Worm (Caenorhabditis elegans) whole organism, L2 larva: ENCODE measurements around the gene hosl-1.

ENCODE experiments used
- C34F6.9 ChIP-seq: fragments of 150-350 bp; optimal IDR thresholded peaks from 2 replicates; lab custom pipeline; 2014; ENCODE audit warnings: missing biosample characterization, missing genetic modification characterization
- R02D3.7 ChIP-seq: fragments of 150-350 bp; optimal IDR thresholded peaks from 2 replicates; lab custom pipeline; 2014; ENCODE audit warnings: missing biosample characterization, missing genetic modification characterization
- Y55F3AM.14 ChIP-seq: fragments of 200-800 bp; sonication (Bioruptor generic); optimal IDR thresholded peaks from 2 replicates; lab custom pipeline; 2018; ENCODE audit warnings: mild to moderate bottlenecking, missing genetic modification characterization, missing compliant biosample characterization
- ZK546.5 ChIP-seq: sonication (generic microtip); optimal IDR thresholded peaks from 2 replicates; lab custom pipeline; 2017; ENCODE audit warnings: missing biosample characterization, missing genetic modification characterization
- alr-1 ChIP-seq: fragments of 150-350 bp; optimal IDR thresholded peaks from 2 replicates; lab custom pipeline; 2014; ENCODE audit warnings: missing biosample characterization, missing genetic modification characterization
- aly-2 ChIP-seq: fragments of 150-350 bp; optimal IDR thresholded peaks from 2 replicates; lab custom pipeline; 2014; ENCODE audit warnings: missing biosample characterization, missing genetic modification characterization
- blmp-1 ChIP-seq: sonication (generic microtip); optimal IDR thresholded peaks from 2 replicates; lab custom pipeline; 2017; ENCODE audit warnings: missing genetic modification characterization, mild to moderate bottlenecking, missing compliant biosample characterization, antibody characterized with exemption, moderate library complexity; ENCODE audit not compliant: insufficient read depth
- ceh-16 ChIP-seq: fragments of 150-350 bp; optimal IDR thresholded peaks from 2 replicates; lab custom pipeline; 2014; ENCODE audit warnings: missing biosample characterization, missing genetic modification characterization
- crh-2 ChIP-seq: sonication (generic microtip); optimal IDR thresholded peaks from 2 replicates; lab custom pipeline; 2017; ENCODE audit warnings: missing biosample characterization, missing genetic modification characterization
- dmd-4 ChIP-seq: sonication (generic microtip); optimal IDR thresholded peaks from 2 replicates; lab custom pipeline; 2017; ENCODE audit warnings: missing biosample characterization, missing genetic modification characterization
- elt-1 ChIP-seq: fragments of 150-350 bp; optimal IDR thresholded peaks from 2 replicates; lab custom pipeline; 2014; ENCODE audit warnings: missing biosample characterization, missing genetic modification characterization
- elt-3 ChIP-seq: sonication (generic microtip); optimal IDR thresholded peaks from 2 replicates; lab custom pipeline; 2017; ENCODE audit warnings: missing biosample characterization, missing genetic modification characterization
- fos-1 ChIP-seq: fragments of 150-350 bp; optimal IDR thresholded peaks from 2 replicates; lab custom pipeline; 2014; ENCODE audit warnings: missing biosample characterization, missing genetic modification characterization
- lin-11 ChIP-seq: fragments of 150-350 bp; sonication (generic microtip); optimal IDR thresholded peaks from 2 replicates; lab custom pipeline; 2014; ENCODE audit warnings: missing biosample characterization, missing genetic modification characterization, inconsistent platforms, mixed read lengths
- lin-39 ChIP-seq: fragments of 150-350 bp; optimal IDR thresholded peaks from 2 replicates; lab custom pipeline; 2014; ENCODE audit warnings: missing biosample characterization, missing genetic modification reagents, missing genetic modification characterization
- lsy-2 ChIP-seq, 2 experiments: fragments of 150-350 bp in 1 of 2; sonication (generic microtip) in 1 of 2; optimal IDR thresholded peaks; 2 replicates each; lab custom pipeline; 2014 to 2017; ENCODE audit warnings: missing biosample characterization in 2 of 2, missing genetic modification characterization in 2 of 2
- mab-5 ChIP-seq: fragments of 150-350 bp; optimal IDR thresholded peaks from 2 replicates; lab custom pipeline; 2014; ENCODE audit warnings: missing biosample characterization, missing genetic modification characterization
- mdl-1 ChIP-seq, 2 experiments: fragments of 150-350 bp in 1 of 2; sonication (generic microtip) in 1 of 2; optimal IDR thresholded peaks; 2 replicates each; lab custom pipeline; 2017; ENCODE audit warnings: missing biosample characterization in 2 of 2, missing genetic modification characterization in 2 of 2
- nhr-10 ChIP-seq: sonication (generic microtip); optimal IDR thresholded peaks from 2 replicates; lab custom pipeline; 2017; ENCODE audit warnings: missing biosample characterization, missing genetic modification characterization
- nhr-129 ChIP-seq: fragments of 150-350 bp; optimal IDR thresholded peaks from 2 replicates; lab custom pipeline; 2014; ENCODE audit warnings: missing biosample characterization, missing genetic modification characterization
- nhr-21 ChIP-seq: fragments of 150-350 bp; optimal IDR thresholded peaks from 2 replicates; lab custom pipeline; 2014; ENCODE audit warnings: missing biosample characterization, missing genetic modification characterization
- nhr-23 ChIP-seq: fragments of 150-350 bp; optimal IDR thresholded peaks from 2 replicates; lab custom pipeline; 2014; ENCODE audit warnings: missing biosample characterization, missing genetic modification reagents, missing genetic modification characterization
- nhr-25 ChIP-seq: fragments of 150-350 bp; sonication (generic microtip); optimal IDR thresholded peaks from 3 replicates; lab custom pipeline; 2014; ENCODE audit warnings: missing biosample characterization, missing genetic modification characterization
- nhr-6 ChIP-seq: fragments of 150-350 bp; optimal IDR thresholded peaks from 2 replicates; lab custom pipeline; 2014; ENCODE audit warnings: missing biosample characterization, missing genetic modification characterization
- nhr-77 ChIP-seq: fragments of 150-350 bp; optimal IDR thresholded peaks from 2 replicates; lab custom pipeline; 2014; ENCODE audit warnings: missing biosample characterization, missing genetic modification characterization
- peb-1 ChIP-seq: fragments of 150-350 bp; optimal IDR thresholded peaks from 2 replicates; lab custom pipeline; 2014; ENCODE audit warnings: missing biosample characterization, missing genetic modification characterization
- sma-3 ChIP-seq: sonication (generic microtip); optimal IDR thresholded peaks from 2 replicates; lab custom pipeline; 2016; ENCODE audit warnings: missing genetic modification reagents, missing genetic modification characterization, missing compliant biosample characterization
- sma-9 ChIP-seq, 2 experiments: fragments of 150-350 bp in 1 of 2; sonication (generic microtip) in 1 of 2; optimal IDR thresholded peaks; 2 replicates each; lab custom pipeline; 2014 to 2016; ENCODE audit warnings: missing genetic modification characterization in 2 of 2, mild to moderate bottlenecking in 1 of 2, missing biosample characterization in 1 of 2, missing compliant biosample characterization in 1 of 2, missing genetic modification reagents in 1 of 2, moderate library complexity in 1 of 2
- snpc-4 ChIP-seq: fragments of 150-350 bp; optimal IDR thresholded peaks from 2 replicates; lab custom pipeline; 2014; ENCODE audit warnings: missing biosample characterization, missing genetic modification characterization
- unc-39 ChIP-seq: fragments of 150-350 bp; optimal IDR thresholded peaks from 2 replicates; lab custom pipeline; 2014; ENCODE audit warnings: missing biosample characterization, missing genetic modification characterization
- unc-55 ChIP-seq: fragments of 150-350 bp; sonication (generic microtip); optimal IDR thresholded peaks from 3 replicates; lab custom pipeline; 2014; ENCODE audit warnings: missing biosample characterization, missing genetic modification reagents, missing genetic modification characterization
- zag-1 ChIP-seq: fragments of 150-350 bp; optimal IDR thresholded peaks from 2 replicates; lab custom pipeline; 2014; ENCODE audit warnings: missing biosample characterization, missing genetic modification characterization
- ztf-1 ChIP-seq: fragments of 200-800 bp; sonication (Bioruptor generic); conservative IDR thresholded peaks from 2 replicates; pipeline ENCODE4 v1.3.6; 2022; ENCODE audit warnings: missing genetic modification characterization, missing compliant biosample characterization

Gene hosl-1

ce11 chrX:4647104-4647503 is 10.2 kb downstream of the hosl-1 start, which contains the start of gene C46C11.4:
Gene C46C11.4 (minus strand): TSS chrX:4647204.
- no peak for TF ChIP-seq crh-2
- TF ChIP-seq sma-3 (GFP tag; lab: Kevin White, UChicago), result no peak
- TF ChIP-seq elt-3 (tag; lab: Kevin White, UChicago), result no peak
- no peak for TF ChIP-seq alr-1 (tag; lab: Kevin White, UChicago)
- TF ChIP-seq zag-1 (tag; lab: Kevin White, UChicago), result no peak
- no peak for TF ChIP-seq nhr-10 (tag; lab: Kevin White, UChicago)
- no peak for TF ChIP-seq unc-55 (GFP tag; lab: Kevin White, UChicago)
- no peak for TF ChIP-seq snpc-4 (tag; lab: Kevin White, UChicago)
- no peak for TF ChIP-seq R02D3.7 (tag; lab: Kevin White, UChicago)
- no peak for TF ChIP-seq Y55F3AM.14
- no peak for TF ChIP-seq peb-1 (tag; lab: Kevin White, UChicago)
- no peak for TF ChIP-seq nhr-23 (tag; lab: Kevin White, UChicago)
- no peak for TF ChIP-seq nhr-77 (tag; lab: Kevin White, UChicago)
- no peak for TF ChIP-seq C34F6.9

DNA sequence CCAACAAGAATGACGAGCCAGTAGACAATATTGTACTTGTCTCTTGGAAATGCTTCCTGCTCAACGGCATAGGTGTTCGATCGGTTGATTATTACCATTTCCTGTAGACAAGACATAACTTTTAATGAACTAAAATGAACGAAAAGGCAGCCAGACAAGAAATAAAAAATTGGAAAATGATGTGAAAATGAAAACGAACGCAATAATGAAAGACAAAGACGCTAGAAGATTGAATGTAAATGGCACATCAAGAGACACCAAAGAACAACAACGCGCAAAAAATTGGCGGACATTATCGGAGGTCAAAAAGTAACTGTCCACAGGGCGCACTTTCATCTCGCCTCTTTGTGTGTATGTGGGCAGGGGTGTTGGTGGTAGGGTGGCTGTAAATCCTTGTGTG is 12.2 kb downstream of the hosl-1 start, which contains the start of gene ent-5:
TSS of gene ent-5 (minus strand) at position 101 of the 400 bp plus-strand sequence.
- TF ChIP-seq dmd-4 (tag; lab: Kevin White, UChicago), result no peak
- no peak for TF ChIP-seq unc-39 (tag; lab: Kevin White, UChicago)

- no peak for TF ChIP-seq nhr-21
- TF ChIP-seq nhr-77 (tag; lab: Kevin White, UChicago), result no peak
- TF ChIP-seq snpc-4 (tag; lab: Kevin White, UChicago), result no peak
- TF ChIP-seq nhr-6 (tag; lab: Kevin White, UChicago), result no peak
- TF ChIP-seq lin-11 (tag; lab: Kevin White, UChicago), result no peak
- TF ChIP-seq nhr-129 (tag; lab: Kevin White, UChicago), result no peak
- TF ChIP-seq mdl-1 (tag; optimal IDR thresholded peaks at IDR 0.05; lab: Kevin White, UChicago), result no peak
- TF ChIP-seq lsy-2 (tag; optimal IDR thresholded peaks at IDR 0.05; lab: Kevin White, UChicago), result no peak
- no peak for TF ChIP-seq sma-9 (GFP tag; optimal IDR thresholded peaks at IDR 0.05; lab: Kevin White, UChicago)
- no peak for TF ChIP-seq sma-9 (tag; optimal IDR thresholded peaks at IDR 0.05; lab: Kevin White, UChicago)
- TF ChIP-seq elt-1 (tag; lab: Kevin White, UChicago), result no peak
- no peak for TF ChIP-seq nhr-25
- TF ChIP-seq aly-2 (tag; lab: Kevin White, UChicago), result no peak
- no peak for TF ChIP-seq unc-55 (GFP tag; lab: Kevin White, UChicago)
- no peak for TF ChIP-seq ZK546.5 (tag; lab: Kevin White, UChicago)
- no peak for TF ChIP-seq blmp-1 (tag; lab: Kevin White, UChicago)
- TF ChIP-seq lin-39 (tag; lab: Kevin White, UChicago), result no peak
- TF ChIP-seq ceh-16, result no peak
- TF ChIP-seq crh-2, result no peak
- TF ChIP-seq mab-5 (tag; lab: Kevin White, UChicago), result no peak
- TF ChIP-seq ztf-1, result no peak
Measured at ce11 chrX:4651428-4651827, 14.5 kb downstream of the hosl-1 start.

ce11 chrX:4652950-4653349 is 16.0 kb downstream of the hosl-1 start:
- TF ChIP-seq peb-1 (tag; lab: Kevin White, UChicago), result no peak
- TF ChIP-seq blmp-1 (tag; lab: Kevin White, UChicago), result no peak
- TF ChIP-seq nhr-23 (tag; lab: Kevin White, UChicago), result no peak
- TF ChIP-seq, all 48 proteins: peak for 0

ce11 chrX:4654057-4654456 is 17.1 kb downstream of the hosl-1 start, which contains the start of gene ceh-1:
Gene ceh-1 (minus strand): TSS chrX:4654157.
- TF ChIP-seq ZK546.5 (tag; lab: Kevin White, UChicago) (no peak), lin-39 (tag; lab: Kevin White, UChicago) (no peak), dmd-4 (tag; lab: Kevin White, UChicago) (no peak), ceh-16 (no peak), fos-1 (tag; lab: Kevin White, UChicago) (no peak), zag-1 (tag; lab: Kevin White, UChicago) (no peak)
- TF ChIP-seq, all 48 proteins: peak for 0
